Worm (Caenorhabditis elegans) whole organism, young adult: ENCODE measurements around the gene srsx-34.

Source experiments
- C06A6.2 ChIP-seq: fragments of 200-800 bp; sonication (Bioruptor generic); conservative IDR thresholded peaks from 2 replicates; pipeline ENCODE4 v1.3.6; 2022; ENCODE audit warnings: missing genetic modification characterization, missing compliant biosample characterization
- D2030.7 ChIP-seq: fragments of 200-800 bp; sonication (Bioruptor generic); IDR thresholded peaks from 2 replicates; pipeline ENCODE4 v1.3.6; 2022; ENCODE audit warnings: missing genetic modification reagents, missing genetic modification characterization, missing compliant biosample characterization
- F33H1.4 ChIP-seq: fragments of 200-800 bp; sonication (Bioruptor generic); IDR thresholded peaks from 2 replicates; pipeline ENCODE4 v1.3.6; 2022; ENCODE audit warnings: missing genetic modification reagents, missing genetic modification characterization, missing compliant biosample characterization
- F57A8.1 ChIP-seq: fragments of 200-800 bp; sonication (Bioruptor generic); optimal IDR thresholded peaks from 2 replicates; lab custom pipeline; 2018; ENCODE audit warnings: mild to moderate bottlenecking, missing genetic modification characterization, moderate library complexity, missing compliant biosample characterization
- K12H6.12 ChIP-seq: fragments of 200-800 bp; sonication (Bioruptor generic); optimal IDR thresholded peaks from 2 replicates; lab custom pipeline; 2018; ENCODE audit warnings: mild to moderate bottlenecking, missing genetic modification characterization, missing compliant biosample characterization
- Y53F4B.3 ChIP-seq: fragments of 200-800 bp; sonication (Bioruptor generic); IDR thresholded peaks from 2 replicates; pipeline ENCODE4 v1.3.6; 2022; ENCODE audit warnings: missing genetic modification reagents, missing genetic modification characterization, missing compliant biosample characterization
- Y53G8AR.9 ChIP-seq: fragments of 200-800 bp; sonication (Bioruptor generic); conservative IDR thresholded peaks from 2 replicates; pipeline ENCODE4 v1.3.6; 2022; ENCODE audit warnings: missing genetic modification reagents, missing genetic modification characterization, missing compliant biosample characterization
- Y56A3A.18 ChIP-seq: fragments of 200-800 bp; sonication (Bioruptor generic); IDR thresholded peaks from 2 replicates; pipeline ENCODE4 v1.3.6; 2022; ENCODE audit warnings: missing genetic modification reagents, missing genetic modification characterization, missing compliant biosample characterization
- Y79H2A.3 ChIP-seq: fragments of 200-800 bp; sonication (Bioruptor generic); conservative IDR thresholded peaks from 2 replicates; pipeline ENCODE4 v1.3.6; 2022; ENCODE audit warnings: missing genetic modification reagents, missing genetic modification characterization, missing compliant biosample characterization
- Y95B8A.8 ChIP-seq: fragments of 200-800 bp; sonication (Bioruptor generic); IDR thresholded peaks from 2 replicates; pipeline ENCODE4 v1.3.6; 2022; ENCODE audit warnings: missing genetic modification reagents, missing genetic modification characterization, missing compliant biosample characterization
- athp-1 ChIP-seq: sonication (generic microtip); optimal IDR thresholded peaks from 2 replicates; lab custom pipeline; 2017; ENCODE audit warnings: mild to moderate bottlenecking, missing genetic modification characterization, missing compliant biosample characterization
- cebp-1 ChIP-seq, 2 experiments: fragments of 200-800 bp in 1 of 2; sonication (Bioruptor generic) in 1 of 2; sonication (generic microtip) in 1 of 2; IDR thresholded peaks in 1 of 2; optimal IDR thresholded peaks in 1 of 2; 2 replicates each; pipeline versions ENCODE4 v1.3.6 to Lab custom; 2017 to 2022; ENCODE audit warnings: missing compliant biosample characterization in 2 of 2, missing genetic modification characterization in 2 of 2, mild to moderate bottlenecking in 1 of 2, missing genetic modification reagents in 1 of 2, moderate library complexity in 1 of 2
- ceh-91 ChIP-seq: fragments of 200-800 bp; sonication (Bioruptor generic); IDR thresholded peaks from 2 replicates; pipeline ENCODE4 v1.3.6; 2022; ENCODE audit warnings: missing genetic modification reagents, missing genetic modification characterization, missing compliant biosample characterization
- die-1 ChIP-seq: sonication (generic microtip); optimal IDR thresholded peaks from 2 replicates; lab custom pipeline; 2016; ENCODE audit warnings: missing genotype, mild to moderate bottlenecking, missing genetic modification characterization, missing compliant biosample characterization
- egl-44 ChIP-seq: fragments of 200-800 bp; sonication (Bioruptor generic); IDR thresholded peaks from 2 replicates; pipeline ENCODE4 v1.3.6; 2022; ENCODE audit warnings: missing genetic modification reagents, missing genetic modification characterization, missing compliant biosample characterization
- egrh-3 ChIP-seq: fragments of 200-800 bp; sonication (Bioruptor generic); IDR thresholded peaks from 2 replicates; pipeline ENCODE4 v1.3.6; 2022; ENCODE audit warnings: missing genetic modification reagents, missing genetic modification characterization, missing compliant biosample characterization
- lin-26 ChIP-seq: fragments of 200-800 bp; sonication (Bioruptor generic); IDR thresholded peaks from 2 replicates; pipeline ENCODE4 v1.3.6; 2022; ENCODE audit warnings: missing genetic modification reagents, missing genetic modification characterization, missing compliant biosample characterization
- lin-35 ChIP-seq, 3 experiments: fragments of 150-350 bp in 2 of 3; sonication (generic microtip) in 1 of 3; optimal IDR thresholded peaks; 2 replicates each; lab custom pipeline; 2014 to 2018; ENCODE audit warnings: missing biosample characterization in 3 of 3, missing genetic modification characterization in 3 of 3, missing genetic modification reagents in 3 of 3
- madf-3 ChIP-seq: fragments of 200-800 bp; sonication (Bioruptor generic); IDR thresholded peaks from 2 replicates; pipeline ENCODE4 v1.3.6; 2022; ENCODE audit warnings: missing genetic modification reagents, missing genetic modification characterization, missing compliant biosample characterization
- madf-6 ChIP-seq: fragments of 200-800 bp; sonication (Bioruptor generic); IDR thresholded peaks from 2 replicates; pipeline ENCODE4 v1.3.6; 2022; ENCODE audit warnings: missing genetic modification reagents, missing genetic modification characterization, missing compliant biosample characterization
- mxl-1 ChIP-seq: sonication (generic microtip); optimal IDR thresholded peaks from 2 replicates; lab custom pipeline; 2016; ENCODE audit warnings: missing genetic modification characterization, missing compliant biosample characterization
- nfyb-1 ChIP-seq: fragments of 200-800 bp; sonication (Bioruptor generic); IDR thresholded peaks from 2 replicates; pipeline ENCODE4 v1.3.6; 2022; ENCODE audit warnings: missing genetic modification reagents, missing genetic modification characterization, missing compliant biosample characterization
- nhr-179 ChIP-seq: sonication (generic microtip); optimal IDR thresholded peaks from 2 replicates; lab custom pipeline; 2016; ENCODE audit warnings: mild to moderate bottlenecking, missing genetic modification characterization, missing compliant biosample characterization
- nhr-90 ChIP-seq: sonication (generic microtip); optimal IDR thresholded peaks from 2 replicates; lab custom pipeline; 2016; ENCODE audit warnings: missing genotype, mild to moderate bottlenecking, missing genetic modification characterization, missing compliant biosample characterization
- pha-4 ChIP-seq: fragments of 150-350 bp; sonication (generic microtip); optimal IDR thresholded peaks from 2 replicates; lab custom pipeline; 2014; ENCODE audit warnings: missing biosample characterization, missing genetic modification reagents, missing genetic modification characterization
- snpc-1.3 ChIP-seq: sonication (generic microtip); optimal IDR thresholded peaks from 2 replicates; lab custom pipeline; 2017; ENCODE audit warnings: missing genetic modification characterization, mild to moderate bottlenecking, missing compliant biosample characterization, antibody characterized with exemption, moderate library complexity, missing genotype, missing genetic modification reagents; ENCODE audit not compliant: insufficient read depth
- tlf-1 ChIP-seq: fragments of 200-800 bp; sonication (Bioruptor generic); optimal IDR thresholded peaks from 2 replicates; lab custom pipeline; 2018; ENCODE audit warnings: mild to moderate bottlenecking, missing genetic modification characterization, missing compliant biosample characterization
- ztf-26 ChIP-seq: sonication (generic microtip); optimal IDR thresholded peaks from 2 replicates; lab custom pipeline; 2017; ENCODE audit warnings: missing genetic modification characterization, missing compliant biosample characterization
- ztf-3 ChIP-seq: fragments of 200-800 bp; sonication (Bioruptor generic); optimal IDR thresholded peaks from 2 replicates; lab custom pipeline; 2018; ENCODE audit warnings: mild to moderate bottlenecking, missing genetic modification characterization, missing compliant biosample characterization

srsx-34 gene

DNA sequence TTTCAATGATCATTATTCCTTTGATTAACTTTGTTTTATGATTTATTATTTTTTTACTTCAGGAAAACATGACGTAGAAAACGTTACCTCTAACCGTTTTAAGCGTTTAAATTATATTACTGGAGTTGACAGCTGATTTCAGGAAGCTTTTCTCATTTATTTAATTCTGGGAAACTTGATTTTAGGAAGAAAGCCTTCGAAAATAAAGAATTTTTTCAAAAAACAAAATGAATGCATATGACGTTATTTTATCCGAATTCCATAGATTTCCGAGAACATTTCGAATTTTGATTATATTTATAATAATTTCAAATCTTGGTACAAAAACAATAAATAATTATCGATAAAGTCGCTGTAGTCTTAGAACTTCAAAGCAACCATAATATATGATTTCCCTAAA is 13.5 kb downstream of the srsx-34 start:
- TF ChIP-seq mxl-1 (tag; lab: Kevin White, UChicago) (no peak), F57A8.1 (no peak), Y56A3A.18 (GFP tag; lab: Robert Waterston, UW) (no peak)

ce11 chrV:9051100-9051499 is 15.3 kb downstream of the srsx-34 start, which contains the start of gene C25E10.7:
TSS of gene C25E10.7 (minus strand) at chrV:9051200.
- no peak for TF ChIP-seq madf-3

DNA sequence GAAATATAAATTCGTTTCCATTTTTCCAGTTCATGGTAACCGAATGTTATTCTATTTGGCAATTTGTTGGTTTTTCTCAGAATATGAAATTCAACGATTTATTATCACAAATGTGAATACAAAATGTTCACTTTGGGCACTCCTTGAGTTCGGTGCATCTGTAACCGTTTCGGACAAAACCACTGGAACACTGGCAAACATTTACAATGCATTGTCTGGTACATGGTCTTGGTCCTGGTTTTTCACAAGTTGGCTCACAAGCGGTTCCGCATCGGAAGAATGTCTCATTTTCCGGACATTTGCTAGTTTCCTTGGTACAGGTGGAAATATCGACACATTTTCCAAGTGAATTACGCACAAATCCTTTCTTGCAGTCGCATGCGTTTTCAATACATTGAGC is 17.4 kb downstream of the srsx-34 start:
- TF ChIP-seq nhr-90 (tag; lab: Kevin White, UChicago) (no peak), lin-35 (GFP tag; optimal IDR thresholded peaks at IDR 0.05; lab: Kevin White, UChicago) (no peak), madf-6 (GFP tag; lab: Robert Waterston, UW) (no peak), lin-26 (GFP tag; lab: Robert Waterston, UW) (no peak), C06A6.2 (GFP tag; lab: Robert Waterston, UW) (no peak), K12H6.12 (tag; lab: Kevin White, UChicago) (no peak), Y53F4B.3 (GFP tag; lab: Robert Waterston, UW) (no peak), Y53G8AR.9 (no peak), athp-1 (tag; lab: Kevin White, UChicago) (no peak), Y56A3A.18 (GFP tag; lab: Robert Waterston, UW) (no peak), ceh-91 (GFP tag; lab: Robert Waterston, UW) (no peak), egrh-3 (GFP tag; lab: Robert Waterston, UW) (no peak), D2030.7 (GFP tag; lab: Robert Waterston, UW) (no peak)

- TF ChIP-seq F33H1.4 (GFP tag; lab: Robert Waterston, UW): no peak
- no peak for TF ChIP-seq tlf-1 (GFP tag; lab: Kevin White, UChicago)
- TF ChIP-seq egl-44 (GFP tag; lab: Robert Waterston, UW): no peak
- TF ChIP-seq snpc-1.3 (tag; lab: Kevin White, UChicago): no peak
- no peak for TF ChIP-seq nhr-179
Measured at ce11 chrV:9053969-9054368, 18.2 kb downstream of the srsx-34 start, which contains the start of gene C25E10.8. TSS of gene C25E10.8 (minus strand) at chrV:9054069.

ce11 chrV:9054771-9055170 is 19.0 kb downstream of the srsx-34 start, which contains the start of gene swm-1:
TSS of gene swm-1 (minus strand) at chrV:9054871.
- TF ChIP-seq die-1 (no peak), Y79H2A.3 (GFP tag; lab: Robert Waterston, UW) (no peak), Y95B8A.8 (GFP tag; lab: Robert Waterston, UW) (no peak), nfyb-1 (GFP tag; lab: Robert Waterston, UW) (no peak), ztf-26 (tag; lab: Kevin White, UChicago) (no peak), snpc-1.3 (tag; lab: Kevin White, UChicago) (no peak), cebp-1 (GFP tag; IDR thresholded peaks at IDR 0.05; lab: Robert Waterston, UW) (no peak), cebp-1 (tag; optimal IDR thresholded peaks at IDR 0.05; lab: Kevin White, UChicago) (no peak), pha-4 (no peak)

DNA sequence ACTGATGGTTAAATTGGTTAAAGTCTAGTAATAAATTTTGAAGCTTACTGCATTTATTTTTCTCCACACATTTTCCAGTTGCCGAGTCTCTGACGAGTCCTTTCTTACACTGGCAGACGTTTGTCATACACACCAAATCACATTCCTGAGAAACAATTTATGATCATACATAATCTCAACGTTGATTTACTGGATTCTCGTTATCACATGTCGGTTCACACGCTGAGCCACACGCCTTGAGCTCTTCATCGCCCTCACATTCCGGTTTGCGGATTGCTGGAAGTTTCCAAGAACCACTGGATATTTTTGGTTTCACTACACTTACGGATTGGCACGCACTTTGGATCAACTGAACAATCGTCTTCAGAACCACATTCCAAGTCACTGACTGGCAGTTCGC is 19.9 kb downstream of the srsx-34 start:
- TF ChIP-seq ztf-3: no peak
